Fruit fly (Drosophila melanogaster) whole organism, prepupa: ENCODE results near the gene CG10559.

Source experiments
- CG10631 ChIP-seq: fragments of 200-800 bp; sonication (Bioruptor generic); optimal IDR thresholded peaks from 2 replicates; lab custom pipeline; 2016; ENCODE audit warnings: missing biosample characterization, missing genetic modification characterization
- CG11762 ChIP-seq: fragments of 200-800 bp; sonication (Bioruptor generic); optimal IDR thresholded peaks from 3 replicates; lab custom pipeline; 2016; ENCODE audit warnings: missing biosample characterization, missing genetic modification characterization; ENCODE audit not compliant: insufficient read depth
- CG15336 ChIP-seq: fragments of 200-800 bp; sonication (Bioruptor generic); IDR thresholded peaks from 2 replicates; pipeline ENCODE4 v1.3.6; 2022; ENCODE audit warnings: missing biosample characterization, missing genetic modification characterization
- CG1621 ChIP-seq: fragments of 200-800 bp; sonication (Bioruptor generic); optimal IDR thresholded peaks from 3 replicates; lab custom pipeline; 2018; ENCODE audit warnings: missing biosample characterization, mild to moderate bottlenecking, missing genetic modification characterization
- CG16779 ChIP-seq: fragments of 200-800 bp; sonication (Bioruptor generic); optimal IDR thresholded peaks from 3 replicates; lab custom pipeline; 2017; ENCODE audit warnings: missing biosample characterization, mild to moderate bottlenecking, missing genetic modification characterization
- CG3032 ChIP-seq: fragments of 200-800 bp; optimal IDR thresholded peaks from 2 replicates; lab custom pipeline; 2019; ENCODE audit warnings: missing biosample characterization, mild to moderate bottlenecking, missing genetic modification characterization, moderate library complexity
- CG32006 ChIP-seq: fragments of 200-800 bp; sonication (Bioruptor generic); optimal IDR thresholded peaks from 3 replicates; lab custom pipeline; 2017; ENCODE audit warnings: missing biosample characterization, mild to moderate bottlenecking, missing genetic modification characterization
- CG6163 ChIP-seq: fragments of 200-800 bp; sonication (Bioruptor generic); IDR thresholded peaks from 3 replicates; pipeline ENCODE4 v1.3.6; 2022; ENCODE audit warnings: missing biosample characterization, missing genetic modification characterization
- CG6276 ChIP-seq: fragments of 200-800 bp; sonication (Bioruptor generic); optimal IDR thresholded peaks from 2 replicates; lab custom pipeline; 2017; ENCODE audit warnings: missing biosample characterization, mild to moderate bottlenecking, missing genetic modification characterization
- CG6792 ChIP-seq: fragments of 200-800 bp; sonication (Bioruptor generic); optimal IDR thresholded peaks from 3 replicates; lab custom pipeline; 2016; ENCODE audit warnings: missing biosample characterization, missing genetic modification characterization
- CG6808 ChIP-seq: fragments of 200-800 bp; sonication (Bioruptor generic); optimal IDR thresholded peaks from 3 replicates; lab custom pipeline; 2017; ENCODE audit warnings: missing biosample characterization, missing genetic modification characterization, mild to moderate bottlenecking, moderate library complexity, missing genetic modification reagents
- CG8119 ChIP-seq: fragments of 200-800 bp; sonication (Bioruptor generic); IDR thresholded peaks from 3 replicates; pipeline ENCODE4 v1.3.6; 2022; ENCODE audit warnings: missing biosample characterization, missing genetic modification characterization
- CG8319 ChIP-seq: fragments of 200-800 bp; sonication (Bioruptor generic); optimal IDR thresholded peaks from 3 replicates; lab custom pipeline; 2016; ENCODE audit warnings: missing biosample characterization, missing genetic modification characterization
- CG9139 ChIP-seq: fragments of 200-800 bp; sonication (Bioruptor generic); optimal IDR thresholded peaks from 3 replicates; lab custom pipeline; 2017; ENCODE audit warnings: missing biosample characterization, mild to moderate bottlenecking, missing genetic modification characterization
- Eip78C ChIP-seq: fragments of 200-800 bp; sonication (Bioruptor generic); peaks from one replicate; lab custom pipeline; 2016; ENCODE audit warnings: missing biosample characterization, missing genetic modification characterization
- Eip93F ChIP-seq: fragments of 200-800 bp; sonication (Bioruptor generic); optimal IDR thresholded peaks from 2 replicates; lab custom pipeline; 2016; ENCODE audit warnings: missing biosample characterization, mild to moderate bottlenecking, missing genetic modification characterization
- Gug ChIP-seq: fragments of 200-800 bp; sonication (Bioruptor generic); IDR thresholded peaks from 2 replicates; pipeline ENCODE4 v1.3.6; 2022; ENCODE audit warnings: missing biosample characterization, missing genetic modification characterization
- Hr38 ChIP-seq: sonication (Bioruptor generic); optimal IDR thresholded peaks from 2 replicates; lab custom pipeline; 2016; ENCODE audit warnings: missing biosample characterization, missing genetic modification characterization
- Hr4 ChIP-seq: fragments of 200-800 bp; sonication (Bioruptor generic); optimal IDR thresholded peaks from 3 replicates; lab custom pipeline; 2016; ENCODE audit warnings: missing biosample characterization, missing genetic modification characterization
- OdsH ChIP-seq: fragments of 200-800 bp; sonication (Bioruptor generic); optimal IDR thresholded peaks from 3 replicates; lab custom pipeline; 2016; ENCODE audit warnings: missing biosample characterization, missing genetic modification characterization
- Sox102F ChIP-seq: fragments of 200-800 bp; sonication (Bioruptor generic); optimal IDR thresholded peaks from 2 replicates; lab custom pipeline; 2016; ENCODE audit warnings: missing biosample characterization, mild to moderate bottlenecking, missing genetic modification characterization
- Sox14 ChIP-seq: fragments of 200-800 bp; sonication (Bioruptor generic); optimal IDR thresholded peaks from 3 replicates; lab custom pipeline; 2016; ENCODE audit warnings: missing biosample characterization, missing genetic modification characterization
- Sox15 ChIP-seq: fragments of 200-800 bp; sonication (Bioruptor generic); optimal IDR thresholded peaks from 3 replicates; lab custom pipeline; 2016; ENCODE audit warnings: missing biosample characterization, missing genetic modification characterization
- achi ChIP-seq: fragments of 200-800 bp; sonication (Bioruptor generic); optimal IDR thresholded peaks from 3 replicates; lab custom pipeline; 2016; ENCODE audit warnings: missing biosample characterization, missing genetic modification characterization
- eg ChIP-seq: fragments of 200-800 bp; sonication (Bioruptor generic); IDR thresholded peaks from 3 replicates; pipeline ENCODE4 v1.3.6; 2022; ENCODE audit warnings: missing biosample characterization, missing genetic modification characterization
- esn ChIP-seq: fragments of 200-800 bp; sonication (Bioruptor generic); optimal IDR thresholded peaks from 2 replicates; lab custom pipeline; 2016; ENCODE audit warnings: missing biosample characterization, mild to moderate bottlenecking, missing genetic modification characterization, moderate library complexity
- fkh ChIP-seq: fragments of 200-800 bp; sonication (Bioruptor generic); optimal IDR thresholded peaks from 3 replicates; lab custom pipeline; 2017; ENCODE audit warnings: missing biosample characterization, mild to moderate bottlenecking, missing genetic modification characterization, moderate library complexity
- lz ChIP-seq: fragments of 200-800 bp; sonication (Bioruptor generic); optimal IDR thresholded peaks from 3 replicates; lab custom pipeline; 2016; ENCODE audit warnings: missing biosample characterization, missing genetic modification characterization
- salr ChIP-seq, 2 experiments: fragments of 200-800 bp; sonication (Bioruptor generic); optimal IDR thresholded peaks; 3 replicates each; lab custom pipeline; 2016 to 2018; ENCODE audit warnings: missing biosample characterization in 2 of 2, missing genetic modification characterization in 2 of 2, mild to moderate bottlenecking in 1 of 2
- spab ChIP-seq: fragments of 200-800 bp; sonication (Bioruptor generic); optimal IDR thresholded peaks from 2 replicates; lab custom pipeline; 2017; ENCODE audit warnings: missing biosample characterization, mild to moderate bottlenecking, missing genetic modification characterization, missing genetic modification reagents
- ss ChIP-seq, 2 experiments: fragments of 200-800 bp; sonication (Bioruptor generic); optimal IDR thresholded peaks; 2 replicates in 1 of 2; 3 replicates in 1 of 2; lab custom pipeline; 2017 to 2018; ENCODE audit warnings: mild to moderate bottlenecking in 2 of 2, missing biosample characterization in 2 of 2, missing genetic modification characterization in 2 of 2, moderate library complexity in 1 of 2
- svp ChIP-seq: fragments of 200-800 bp; sonication (Bioruptor generic); peaks from one replicate; lab custom pipeline; 2016; ENCODE audit warnings: missing biosample characterization, missing genetic modification characterization
- topi ChIP-seq: fragments of 200-800 bp; sonication (Bioruptor generic); optimal IDR thresholded peaks from 3 replicates; lab custom pipeline; 2016; ENCODE audit warnings: missing biosample characterization, missing genetic modification characterization
- vri ChIP-seq: fragments of 200-800 bp; sonication (Bioruptor generic); optimal IDR thresholded peaks from 3 replicates; lab custom pipeline; 2016; ENCODE audit warnings: missing biosample characterization, mild to moderate bottlenecking, missing genetic modification characterization

CG10559 gene

dm6 chr3R:25295320-25296020 is 20.4 kb downstream of the CG10559 start, which contains the start of gene CG31102:
TSS of gene CG31102 (minus strand) at chr3R:25295594.
- TF ChIP-seq svp (peak; percentile 90), Hr4 (no peak), ss (GFP tag; optimal IDR thresholded peaks at IDR 0.05; lab: Kevin White, UChicago) (peak in 1 of 2 experiments; percentile 4), esn (peak; percentile 5), lz (no peak), CG6276 (GFP tag; lab: Kevin White, UChicago) (peak; percentile 21), vri (peak; percentile 79)

- TF ChIP-seq lz (no peak), CG16779 (tag; lab: Kevin White, UChicago) (peak; percentile 55), Sox102F (GFP tag; lab: Kevin White, UChicago) (peak; percentile 3), CG9139 (GFP tag; lab: Kevin White, UChicago) (no peak), vri (peak; percentile 33), CG6276 (GFP tag; lab: Kevin White, UChicago) (peak; percentile 32), Eip93F (GFP tag; lab: Kevin White, UChicago) (peak; percentile 25), Eip78C (peak; percentile 77), fkh (GFP tag; lab: Kevin White, UChicago) (peak; percentile 75)
Measured at dm6 chr3R:25292864-25293284, 23.0 kb downstream of the CG10559 start, which contains the start of gene CG31098. TSS of gene CG31098 (minus strand) at chr3R:25292977.

- TF ChIP-seq svp (no peak), Sox102F (GFP tag; lab: Kevin White, UChicago) (no peak), Sox15 (no peak), CG1621 (tag; lab: Kevin White, UChicago) (no peak), Eip93F (GFP tag; lab: Kevin White, UChicago) (no peak), lz (no peak), Gug (GFP tag; lab: Robert Waterston, UW) (no peak), OdsH (GFP tag; lab: Kevin White, UChicago) (no peak), CG15336 (GFP tag; lab: Robert Waterston, UW) (no peak), topi (GFP tag; lab: Kevin White, UChicago) (no peak), CG6808 (GFP tag; lab: Kevin White, UChicago) (no peak), CG11762 (GFP tag; lab: Kevin White, UChicago) (no peak), vri (no peak), Eip78C (no peak), CG9139 (GFP tag; lab: Kevin White, UChicago) (no peak)
Measured at dm6 chr3R:25289589-25289988, 26.3 kb downstream of the CG10559 start, which contains the start of gene CG11893. TSS of gene CG11893 (plus strand) at chr3R:25289889.

- no peak for TF ChIP-seq CG9139 (GFP tag; lab: Kevin White, UChicago)
- TF ChIP-seq CG10631 (GFP tag; lab: Kevin White, UChicago), result no peak
- no peak for TF ChIP-seq CG6163 (GFP tag; lab: Robert Waterston, UW)
- TF ChIP-seq svp, result no peak
- no peak for TF ChIP-seq CG32006
- no peak for TF ChIP-seq CG8119 (GFP tag; lab: Robert Waterston, UW)
- TF ChIP-seq Sox14 (GFP tag; lab: Kevin White, UChicago), result no peak
Measured at dm6 chr3R:25287128-25287527, 28.8 kb downstream of the CG10559 start, which contains the start of gene CG13658. TSS of gene CG13658 (plus strand) at chr3R:25287474.

- TF ChIP-seq CG3032 (tag; lab: Kevin White, UChicago) (no peak), lz (no peak), salr (GFP tag; optimal IDR thresholded peaks at IDR 0.05; lab: Kevin White, UChicago) (no peak), Hr38 (GFP tag; lab: Kevin White, UChicago) (no peak), spab (GFP tag; lab: Kevin White, UChicago) (no peak), CG8319 (GFP tag; lab: Kevin White, UChicago) (no peak), CG6792 (GFP tag; lab: Kevin White, UChicago) (no peak), OdsH (GFP tag; lab: Kevin White, UChicago) (no peak), eg (GFP tag; lab: Robert Waterston, UW) (no peak), CG16779 (tag; lab: Kevin White, UChicago) (no peak), achi (GFP tag; lab: Kevin White, UChicago) (no peak)
Measured at dm6 chr3R:25285173-25285572, 30.7 kb downstream of the CG10559 start, which contains the start of gene CG31104. TSS of gene CG31104 (plus strand) at chr3R:25285473.
